Worm (Caenorhabditis elegans) whole organism, L2 larva: ENCODE results near the gene tsp-14.

Experiments used
- C34F6.9 ChIP-seq: fragments of 150-350 bp; optimal IDR thresholded peaks from 2 replicates; lab custom pipeline; 2014; ENCODE audit warnings: missing biosample characterization, missing genetic modification characterization
- F13H6.1 ChIP-seq: sonication (generic microtip); optimal IDR thresholded peaks from 2 replicates; lab custom pipeline; 2016; ENCODE audit warnings: missing genetic modification characterization, missing compliant biosample characterization
- R02D3.7 ChIP-seq: fragments of 150-350 bp; optimal IDR thresholded peaks from 2 replicates; lab custom pipeline; 2014; ENCODE audit warnings: missing biosample characterization, missing genetic modification characterization
- ZK546.5 ChIP-seq: sonication (generic microtip); optimal IDR thresholded peaks from 2 replicates; lab custom pipeline; 2017; ENCODE audit warnings: missing biosample characterization, missing genetic modification characterization
- alr-1 ChIP-seq: fragments of 150-350 bp; optimal IDR thresholded peaks from 2 replicates; lab custom pipeline; 2014; ENCODE audit warnings: missing biosample characterization, missing genetic modification characterization
- blmp-1 ChIP-seq: sonication (generic microtip); optimal IDR thresholded peaks from 2 replicates; lab custom pipeline; 2017; ENCODE audit warnings: missing genetic modification characterization, mild to moderate bottlenecking, missing compliant biosample characterization, antibody characterized with exemption, moderate library complexity; ENCODE audit not compliant: insufficient read depth
- ceh-16 ChIP-seq: fragments of 150-350 bp; optimal IDR thresholded peaks from 2 replicates; lab custom pipeline; 2014; ENCODE audit warnings: missing biosample characterization, missing genetic modification characterization
- ceh-82 ChIP-seq: fragments of 150-350 bp; optimal IDR thresholded peaks from 2 replicates; lab custom pipeline; 2014; ENCODE audit warnings: missing biosample characterization, missing genetic modification characterization
- crh-2 ChIP-seq: sonication (generic microtip); optimal IDR thresholded peaks from 2 replicates; lab custom pipeline; 2017; ENCODE audit warnings: missing biosample characterization, missing genetic modification characterization
- egl-27 ChIP-seq: sonication (generic microtip); optimal IDR thresholded peaks from 3 replicates; lab custom pipeline; 2017; ENCODE audit warnings: missing biosample characterization, missing genetic modification reagents, missing genetic modification characterization
- elt-1 ChIP-seq: fragments of 150-350 bp; optimal IDR thresholded peaks from 2 replicates; lab custom pipeline; 2014; ENCODE audit warnings: missing biosample characterization, missing genetic modification characterization
- elt-3 ChIP-seq: sonication (generic microtip); optimal IDR thresholded peaks from 2 replicates; lab custom pipeline; 2017; ENCODE audit warnings: missing biosample characterization, missing genetic modification characterization
- gmeb-1 ChIP-seq: fragments of 150-350 bp; optimal IDR thresholded peaks from 2 replicates; lab custom pipeline; 2014; ENCODE audit warnings: missing biosample characterization, missing genetic modification characterization
- lin-11 ChIP-seq: fragments of 150-350 bp; sonication (generic microtip); optimal IDR thresholded peaks from 2 replicates; lab custom pipeline; 2014; ENCODE audit warnings: missing biosample characterization, missing genetic modification characterization, inconsistent platforms, mixed read lengths
- lin-39 ChIP-seq: fragments of 150-350 bp; optimal IDR thresholded peaks from 2 replicates; lab custom pipeline; 2014; ENCODE audit warnings: missing biosample characterization, missing genetic modification reagents, missing genetic modification characterization
- lsy-2 ChIP-seq, 2 experiments: fragments of 150-350 bp in 1 of 2; sonication (generic microtip) in 1 of 2; optimal IDR thresholded peaks; 2 replicates each; lab custom pipeline; 2014 to 2017; ENCODE audit warnings: missing biosample characterization in 2 of 2, missing genetic modification characterization in 2 of 2
- mab-5 ChIP-seq: fragments of 150-350 bp; optimal IDR thresholded peaks from 2 replicates; lab custom pipeline; 2014; ENCODE audit warnings: missing biosample characterization, missing genetic modification characterization
- mbf-1 ChIP-seq: sonication (generic microtip); optimal IDR thresholded peaks from 2 replicates; lab custom pipeline; 2017; ENCODE audit warnings: missing biosample characterization, missing genetic modification characterization
- mdl-1 ChIP-seq, 2 experiments: fragments of 150-350 bp in 1 of 2; sonication (generic microtip) in 1 of 2; optimal IDR thresholded peaks; 2 replicates each; lab custom pipeline; 2017; ENCODE audit warnings: missing biosample characterization in 2 of 2, missing genetic modification characterization in 2 of 2
- nhr-11 ChIP-seq: fragments of 150-350 bp; optimal IDR thresholded peaks from 2 replicates; lab custom pipeline; 2014; ENCODE audit warnings: missing biosample characterization, missing genetic modification characterization
- nhr-12 ChIP-seq: fragments of 150-350 bp; optimal IDR thresholded peaks from 2 replicates; lab custom pipeline; 2014; ENCODE audit warnings: missing biosample characterization, missing genetic modification characterization
- nhr-129 ChIP-seq: fragments of 150-350 bp; optimal IDR thresholded peaks from 2 replicates; lab custom pipeline; 2014; ENCODE audit warnings: missing biosample characterization, missing genetic modification characterization
- nhr-21 ChIP-seq: fragments of 150-350 bp; optimal IDR thresholded peaks from 2 replicates; lab custom pipeline; 2014; ENCODE audit warnings: missing biosample characterization, missing genetic modification characterization
- nhr-23 ChIP-seq: fragments of 150-350 bp; optimal IDR thresholded peaks from 2 replicates; lab custom pipeline; 2014; ENCODE audit warnings: missing biosample characterization, missing genetic modification reagents, missing genetic modification characterization
- nhr-237 ChIP-seq: fragments of 150-350 bp; optimal IDR thresholded peaks from 2 replicates; lab custom pipeline; 2014; ENCODE audit warnings: missing biosample characterization, missing genetic modification characterization
- nhr-25 ChIP-seq: fragments of 150-350 bp; sonication (generic microtip); optimal IDR thresholded peaks from 3 replicates; lab custom pipeline; 2014; ENCODE audit warnings: missing biosample characterization, missing genetic modification characterization
- nhr-77 ChIP-seq: fragments of 150-350 bp; optimal IDR thresholded peaks from 2 replicates; lab custom pipeline; 2014; ENCODE audit warnings: missing biosample characterization, missing genetic modification characterization
- peb-1 ChIP-seq: fragments of 150-350 bp; optimal IDR thresholded peaks from 2 replicates; lab custom pipeline; 2014; ENCODE audit warnings: missing biosample characterization, missing genetic modification characterization
- sem-4 ChIP-seq: fragments of 150-350 bp; optimal IDR thresholded peaks from 2 replicates; lab custom pipeline; 2014; ENCODE audit warnings: missing biosample characterization, missing genetic modification reagents, missing genetic modification characterization
- sma-3 ChIP-seq: sonication (generic microtip); optimal IDR thresholded peaks from 2 replicates; lab custom pipeline; 2016; ENCODE audit warnings: missing genetic modification reagents, missing genetic modification characterization, missing compliant biosample characterization
- sma-9 ChIP-seq, 2 experiments: fragments of 150-350 bp in 1 of 2; sonication (generic microtip) in 1 of 2; optimal IDR thresholded peaks; 2 replicates each; lab custom pipeline; 2014 to 2016; ENCODE audit warnings: missing genetic modification characterization in 2 of 2, mild to moderate bottlenecking in 1 of 2, missing biosample characterization in 1 of 2, missing compliant biosample characterization in 1 of 2, missing genetic modification reagents in 1 of 2, moderate library complexity in 1 of 2
- snpc-4 ChIP-seq: fragments of 150-350 bp; optimal IDR thresholded peaks from 2 replicates; lab custom pipeline; 2014; ENCODE audit warnings: missing biosample characterization, missing genetic modification characterization
- unc-55 ChIP-seq: fragments of 150-350 bp; sonication (generic microtip); optimal IDR thresholded peaks from 3 replicates; lab custom pipeline; 2014; ENCODE audit warnings: missing biosample characterization, missing genetic modification reagents, missing genetic modification characterization
- ztf-11 ChIP-seq: sonication (generic microtip); optimal IDR thresholded peaks from 2 replicates; lab custom pipeline; 2017; ENCODE audit warnings: missing biosample characterization, missing genetic modification characterization
- ztf-4 ChIP-seq: fragments of 150-350 bp; optimal IDR thresholded peaks from 2 replicates; lab custom pipeline; 2014; ENCODE audit warnings: missing biosample characterization, missing genetic modification characterization

tsp-14 gene

ce11 chrX:4885651-4886050 is 8.9 kb upstream of the tsp-14 start, which contains the start of gene arrd-23:
Gene arrd-23 (plus strand): TSS chrX:4885951.
- no peak for TF ChIP-seq C34F6.9 (tag; lab: Kevin White, UChicago)
- no peak for TF ChIP-seq nhr-129 (tag; lab: Kevin White, UChicago)
- no peak for TF ChIP-seq sma-3 (GFP tag; lab: Kevin White, UChicago)
- no peak for TF ChIP-seq elt-3
- TF ChIP-seq alr-1 (tag; lab: Kevin White, UChicago): no peak
- TF ChIP-seq ZK546.5: no peak
- TF ChIP-seq lin-11: no peak
- TF ChIP-seq egl-27 (tag; lab: Kevin White, UChicago): no peak
- no peak for TF ChIP-seq R02D3.7 (tag; lab: Kevin White, UChicago)
- no peak for TF ChIP-seq nhr-77 (tag; lab: Kevin White, UChicago)
- TF ChIP-seq lin-39 (tag; lab: Kevin White, UChicago): no peak
- no peak for TF ChIP-seq ceh-82
- no peak for TF ChIP-seq crh-2 (tag; lab: Kevin White, UChicago)
- TF ChIP-seq snpc-4 (tag; lab: Kevin White, UChicago): no peak
- TF ChIP-seq elt-1 (tag; lab: Kevin White, UChicago): no peak
- no peak for TF ChIP-seq mbf-1 (tag; lab: Kevin White, UChicago)
- no peak for TF ChIP-seq mdl-1 (tag; optimal IDR thresholded peaks at IDR 0.05; lab: Kevin White, UChicago)
- TF ChIP-seq unc-55 (GFP tag; lab: Kevin White, UChicago): no peak
- no peak for TF ChIP-seq ztf-4 (tag; lab: Kevin White, UChicago)
- TF ChIP-seq F13H6.1: no peak

ce11 chrX:4881310-4881709 is 4.5 kb upstream of the tsp-14 start:
- TF ChIP-seq ceh-16 (tag; lab: Kevin White, UChicago) (no peak), nhr-129 (tag; lab: Kevin White, UChicago) (no peak), sem-4 (tag; lab: Kevin White, UChicago) (no peak), nhr-11 (tag; lab: Kevin White, UChicago) (no peak), lsy-2 (tag; optimal IDR thresholded peaks at IDR 0.05; lab: Kevin White, UChicago) (no peak), nhr-12 (tag; lab: Kevin White, UChicago) (no peak), nhr-23 (no peak), snpc-4 (tag; lab: Kevin White, UChicago) (no peak), ZK546.5 (no peak), mab-5 (tag; lab: Kevin White, UChicago) (no peak), alr-1 (tag; lab: Kevin White, UChicago) (no peak), peb-1 (tag; lab: Kevin White, UChicago) (no peak), gmeb-1 (tag; lab: Kevin White, UChicago) (no peak), nhr-21 (tag; lab: Kevin White, UChicago) (no peak)

ce11 chrX:4879998-4880397 is 3.2 kb upstream of the tsp-14 start:
- TF ChIP-seq nhr-25 (tag; lab: Kevin White, UChicago): peak; percentile 16
- no peak for TF ChIP-seq nhr-237 (tag; lab: Kevin White, UChicago)

- TF ChIP-seq blmp-1 (tag; lab: Kevin White, UChicago) (peak; percentile 76), ceh-16 (tag; lab: Kevin White, UChicago) (no peak)
- TF ChIP-seq, all 48 proteins: peak for 1
Observed at ce11 chrX:4875296-4875695, 1.5 kb downstream of the tsp-14 start.

ce11 chrX:4872758-4873157 is 4.0 kb downstream of the tsp-14 start:
- TF ChIP-seq unc-55 (GFP tag; lab: Kevin White, UChicago) (peak; percentile 40), sem-4 (tag; lab: Kevin White, UChicago) (no peak), ztf-11 (tag; lab: Kevin White, UChicago) (no peak), sma-9 (GFP tag; optimal IDR thresholded peaks at IDR 0.05; lab: Kevin White, UChicago) (no peak), sma-9 (tag; optimal IDR thresholded peaks at IDR 0.05; lab: Kevin White, UChicago) (no peak), nhr-25 (tag; lab: Kevin White, UChicago) (peak; percentile 45)
- TF ChIP-seq, all 48 proteins: peak for 2
